Fruit fly (Drosophila melanogaster) whole organism, prepupa: ENCODE data around the gene B9d2.
A peak's percentile ranks its signal among the peaks of the same experiment; 100 is the strongest.

Source experiments
- CG10631 ChIP-seq: fragments of 200-800 bp; sonication (Bioruptor generic); optimal IDR thresholded peaks from 2 replicates; lab custom pipeline; 2016; ENCODE audit warnings: missing biosample characterization, missing genetic modification characterization
- CG11294 ChIP-seq: fragments of 200-800 bp; sonication (Bioruptor generic); IDR thresholded peaks from 2 replicates; pipeline ENCODE4 v1.3.6; 2022; ENCODE audit warnings: missing biosample characterization, missing genetic modification characterization
- CG11762 ChIP-seq: fragments of 200-800 bp; sonication (Bioruptor generic); optimal IDR thresholded peaks from 3 replicates; lab custom pipeline; 2016; ENCODE audit warnings: missing biosample characterization, missing genetic modification characterization; ENCODE audit not compliant: insufficient read depth
- CG16779 ChIP-seq: fragments of 200-800 bp; sonication (Bioruptor generic); optimal IDR thresholded peaks from 3 replicates; lab custom pipeline; 2017; ENCODE audit warnings: missing biosample characterization, mild to moderate bottlenecking, missing genetic modification characterization
- CG34406 ChIP-seq: fragments of 200-800 bp; sonication (Bioruptor generic); optimal IDR thresholded peaks from 3 replicates; lab custom pipeline; 2016; ENCODE audit warnings: missing biosample characterization, missing genetic modification characterization
- CG6163 ChIP-seq: fragments of 200-800 bp; sonication (Bioruptor generic); IDR thresholded peaks from 3 replicates; pipeline ENCODE4 v1.3.6; 2022; ENCODE audit warnings: missing biosample characterization, missing genetic modification characterization
- CG6276 ChIP-seq: fragments of 200-800 bp; sonication (Bioruptor generic); optimal IDR thresholded peaks from 2 replicates; lab custom pipeline; 2017; ENCODE audit warnings: missing biosample characterization, mild to moderate bottlenecking, missing genetic modification characterization
- CG6854 ChIP-seq: fragments of 200-800 bp; sonication (Bioruptor generic); optimal IDR thresholded peaks from 2 replicates; lab custom pipeline; 2017; ENCODE audit warnings: missing biosample characterization, mild to moderate bottlenecking, missing genetic modification characterization
- CG8119 ChIP-seq: fragments of 200-800 bp; sonication (Bioruptor generic); IDR thresholded peaks from 3 replicates; pipeline ENCODE4 v1.3.6; 2022; ENCODE audit warnings: missing biosample characterization, missing genetic modification characterization
- CG8319 ChIP-seq: fragments of 200-800 bp; sonication (Bioruptor generic); optimal IDR thresholded peaks from 3 replicates; lab custom pipeline; 2016; ENCODE audit warnings: missing biosample characterization, missing genetic modification characterization
- CG8632 ChIP-seq: fragments of 200-800 bp; sonication (Bioruptor generic); optimal IDR thresholded peaks from 3 replicates; lab custom pipeline; 2016; ENCODE audit warnings: missing biosample characterization, missing genetic modification characterization
- CG9139 ChIP-seq: fragments of 200-800 bp; sonication (Bioruptor generic); optimal IDR thresholded peaks from 3 replicates; lab custom pipeline; 2017; ENCODE audit warnings: missing biosample characterization, mild to moderate bottlenecking, missing genetic modification characterization
- Eip75B ChIP-seq: fragments of 200-800 bp; sonication (Bioruptor generic); optimal IDR thresholded peaks from 3 replicates; lab custom pipeline; 2016; ENCODE audit warnings: missing biosample characterization, missing genetic modification characterization
- Eip93F ChIP-seq: fragments of 200-800 bp; sonication (Bioruptor generic); optimal IDR thresholded peaks from 2 replicates; lab custom pipeline; 2016; ENCODE audit warnings: missing biosample characterization, mild to moderate bottlenecking, missing genetic modification characterization
- Ets96B ChIP-seq: fragments of 200-800 bp; optimal IDR thresholded peaks from 2 replicates; lab custom pipeline; 2019; ENCODE audit warnings: missing biosample characterization, mild to moderate bottlenecking, missing genetic modification characterization, moderate library complexity
- Gug ChIP-seq: fragments of 200-800 bp; sonication (Bioruptor generic); IDR thresholded peaks from 2 replicates; pipeline ENCODE4 v1.3.6; 2022; ENCODE audit warnings: missing biosample characterization, missing genetic modification characterization
- Hr39 ChIP-seq: fragments of 200-800 bp; sonication (Bioruptor generic); optimal IDR thresholded peaks from 2 replicates; lab custom pipeline; 2016; ENCODE audit warnings: missing biosample characterization, missing genetic modification characterization
- Lpt ChIP-seq: fragments of 200-800 bp; sonication (Bioruptor generic); optimal IDR thresholded peaks from 3 replicates; lab custom pipeline; 2016; ENCODE audit warnings: missing biosample characterization, missing genetic modification characterization
- OdsH ChIP-seq: fragments of 200-800 bp; sonication (Bioruptor generic); optimal IDR thresholded peaks from 3 replicates; lab custom pipeline; 2016; ENCODE audit warnings: missing biosample characterization, missing genetic modification characterization
- Smox ChIP-seq: fragments of 200-800 bp; sonication (Bioruptor generic); optimal IDR thresholded peaks from 3 replicates; lab custom pipeline; 2016; ENCODE audit warnings: missing biosample characterization, missing genetic modification characterization
- Sox14 ChIP-seq: fragments of 200-800 bp; sonication (Bioruptor generic); optimal IDR thresholded peaks from 3 replicates; lab custom pipeline; 2016; ENCODE audit warnings: missing biosample characterization, missing genetic modification characterization
- Sox15 ChIP-seq: fragments of 200-800 bp; sonication (Bioruptor generic); optimal IDR thresholded peaks from 3 replicates; lab custom pipeline; 2016; ENCODE audit warnings: missing biosample characterization, missing genetic modification characterization
- achi ChIP-seq: fragments of 200-800 bp; sonication (Bioruptor generic); optimal IDR thresholded peaks from 3 replicates; lab custom pipeline; 2016; ENCODE audit warnings: missing biosample characterization, missing genetic modification characterization
- acj6 ChIP-seq: fragments of 200-800 bp; sonication (Bioruptor generic); optimal IDR thresholded peaks from 3 replicates; lab custom pipeline; 2016; ENCODE audit warnings: missing biosample characterization, missing genetic modification characterization
- cyc ChIP-seq: fragments of 200-800 bp; sonication (Bioruptor generic); optimal IDR thresholded peaks from 3 replicates; lab custom pipeline; 2016; ENCODE audit warnings: missing biosample characterization, missing genetic modification characterization
- dac ChIP-seq: fragments of 200-800 bp; sonication (Bioruptor generic); optimal IDR thresholded peaks from 2 replicates; lab custom pipeline; 2017; ENCODE audit warnings: missing biosample characterization, mild to moderate bottlenecking, missing genetic modification characterization
- dsx ChIP-seq: fragments of 200-800 bp; optimal IDR thresholded peaks from 3 replicates; lab custom pipeline; 2019; ENCODE audit warnings: missing biosample characterization, mild to moderate bottlenecking, missing genetic modification characterization, moderate library complexity; ENCODE audit not compliant: poor library complexity, severe bottlenecking
- fd85E ChIP-seq: fragments of 200-800 bp; sonication (Bioruptor generic); optimal IDR thresholded peaks from 3 replicates; lab custom pipeline; 2016; ENCODE audit warnings: missing biosample characterization, missing genetic modification characterization
- fkh ChIP-seq: fragments of 200-800 bp; sonication (Bioruptor generic); optimal IDR thresholded peaks from 3 replicates; lab custom pipeline; 2017; ENCODE audit warnings: missing biosample characterization, mild to moderate bottlenecking, missing genetic modification characterization, moderate library complexity
- lz ChIP-seq: fragments of 200-800 bp; sonication (Bioruptor generic); optimal IDR thresholded peaks from 3 replicates; lab custom pipeline; 2016; ENCODE audit warnings: missing biosample characterization, missing genetic modification characterization
- salr ChIP-seq, 2 experiments: fragments of 200-800 bp; sonication (Bioruptor generic); optimal IDR thresholded peaks; 3 replicates each; lab custom pipeline; 2016 to 2018; ENCODE audit warnings: missing biosample characterization in 2 of 2, missing genetic modification characterization in 2 of 2, mild to moderate bottlenecking in 1 of 2
- topi ChIP-seq: fragments of 200-800 bp; sonication (Bioruptor generic); optimal IDR thresholded peaks from 3 replicates; lab custom pipeline; 2016; ENCODE audit warnings: missing biosample characterization, missing genetic modification characterization
- vri ChIP-seq: fragments of 200-800 bp; sonication (Bioruptor generic); optimal IDR thresholded peaks from 3 replicates; lab custom pipeline; 2016; ENCODE audit warnings: missing biosample characterization, mild to moderate bottlenecking, missing genetic modification characterization

B9d2 gene

DNA sequence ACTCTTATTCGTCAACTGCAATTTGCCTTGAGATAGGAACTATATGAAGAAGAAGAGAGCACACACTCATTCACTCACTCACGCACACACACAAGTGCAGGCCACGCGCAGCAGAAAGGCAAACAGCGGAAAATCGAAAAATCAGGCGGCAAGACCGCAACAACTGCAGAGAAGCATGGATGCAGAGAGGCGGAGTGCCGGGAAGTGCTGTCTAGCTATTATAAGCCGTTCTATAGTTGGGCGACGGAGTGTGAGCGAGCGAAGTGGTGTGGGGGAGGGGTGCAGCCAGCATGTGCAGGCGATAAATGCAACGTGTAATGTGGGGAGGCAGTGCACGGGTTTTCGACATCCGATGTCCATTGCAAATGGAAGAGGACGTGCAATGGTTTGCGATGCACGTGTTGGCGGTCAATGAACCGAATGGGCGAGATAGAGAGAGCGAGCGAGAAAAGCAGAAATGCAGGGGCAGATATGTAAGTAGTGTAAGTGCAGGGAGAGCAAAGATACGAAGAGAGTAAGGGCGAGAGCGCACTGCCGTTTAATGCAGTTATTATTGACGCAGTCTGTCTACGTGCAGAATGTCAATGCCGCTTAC is 51.6 kb downstream of the B9d2 start (continued):
- TF ChIP-seq Ets96B (no peak), Sox15 (GFP tag; lab: Kevin White, UChicago) (no peak), fd85E (GFP tag; lab: Kevin White, UChicago) (no peak), achi (no peak), cyc (GFP tag; lab: Kevin White, UChicago) (no peak), Hr39 (GFP tag; lab: Kevin White, UChicago) (no peak), Smox (GFP tag; lab: Kevin White, UChicago) (no peak), CG16779 (tag; lab: Kevin White, UChicago) (peak; percentile 63), Gug (GFP tag; lab: Robert Waterston, UW) (peak; percentile 42), Eip93F (GFP tag; lab: Kevin White, UChicago) (no peak), CG8632 (GFP tag; lab: Kevin White, UChicago) (no peak), dac (GFP tag; lab: Kevin White, UChicago) (no peak), fkh (GFP tag; lab: Kevin White, UChicago) (peak; percentile 71), lz (GFP tag; lab: Kevin White, UChicago) (no peak), CG6163 (peak; percentile 73), CG9139 (GFP tag; lab: Kevin White, UChicago) (no peak), CG11762 (GFP tag; lab: Kevin White, UChicago) (no peak), Sox14 (GFP tag; lab: Kevin White, UChicago) (peak; percentile 1), dsx (GFP tag; lab: Kevin White, UChicago) (peak; percentile 30), CG6854 (GFP tag; lab: Kevin White, UChicago) (peak; percentile 50), salr (GFP tag; optimal IDR thresholded peaks at IDR 0.05; lab: Kevin White, UChicago) (no peak), vri (GFP tag; lab: Kevin White, UChicago) (peak; percentile 29), topi (GFP tag; lab: Kevin White, UChicago) (peak; percentile 8), CG8119 (GFP tag; lab: Robert Waterston, UW) (no peak), Eip75B (peak; percentile 86), acj6 (no peak), OdsH (GFP tag; lab: Kevin White, UChicago) (no peak), Lpt (GFP tag; lab: Kevin White, UChicago) (peak; percentile 75), CG34406 (GFP tag; lab: Kevin White, UChicago) (no peak), CG11294 (GFP tag; lab: Robert Waterston, UW) (no peak), CG8319 (GFP tag; lab: Kevin White, UChicago) (no peak), CG10631 (GFP tag; lab: Kevin White, UChicago) (no peak), CG6276 (GFP tag; lab: Kevin White, UChicago) (peak; percentile 21)
